Worm (Caenorhabditis elegans) whole organism, L2 larva: ENCODE data around the gene fipr-7.

Experiments
- ceh-82 ChIP-seq: fragments of 150-350 bp; optimal IDR thresholded peaks from 2 replicates; lab custom pipeline; 2014; ENCODE audit warnings: missing biosample characterization, missing genetic modification characterization
- lin-39 ChIP-seq: fragments of 150-350 bp; optimal IDR thresholded peaks from 2 replicates; lab custom pipeline; 2014; ENCODE audit warnings: missing biosample characterization, missing genetic modification reagents, missing genetic modification characterization
- nhr-10 ChIP-seq: sonication (generic microtip); optimal IDR thresholded peaks from 2 replicates; lab custom pipeline; 2017; ENCODE audit warnings: missing biosample characterization, missing genetic modification characterization

- TF ChIP-seq lin-39 (tag; lab: Kevin White, UChicago) (no peak), ceh-82 (tag; lab: Kevin White, UChicago) (no peak), nhr-10 (tag; lab: Kevin White, UChicago) (no peak)
Observed at ce11 chrV:10260460-10260859, 30.8 kb downstream of the fipr-7 start, which contains the start of gene sri-18.
